Worm (Caenorhabditis elegans) whole organism, L1 larva: ENCODE results near the gene pal-1.

Experiments
- egl-27 ChIP-seq, 2 experiments: fragments of 150-350 bp in 1 of 2; sonication (generic microtip); optimal IDR thresholded peaks; 3 replicates each; lab custom pipeline; 2017 to 2018; ENCODE audit warnings: missing biosample characterization in 2 of 2, missing genetic modification characterization in 2 of 2, missing genetic modification reagents in 2 of 2
- fkh-10 ChIP-seq: sonication (generic microtip); optimal IDR thresholded peaks from 2 replicates; lab custom pipeline; 2017; ENCODE audit warnings: missing biosample characterization, missing genetic modification reagents, missing genetic modification characterization
- irx-1 ChIP-seq: sonication (generic microtip); optimal IDR thresholded peaks from 2 replicates; lab custom pipeline; 2016; ENCODE audit warnings: missing genetic modification characterization, missing compliant biosample characterization
- lin-14 ChIP-seq: fragments of 200-800 bp; sonication (Bioruptor generic); optimal IDR thresholded peaks from 2 replicates; lab custom pipeline; 2018; ENCODE audit warnings: mild to moderate bottlenecking, missing genetic modification characterization, moderate library complexity, missing compliant biosample characterization
- lin-39 ChIP-seq: fragments of 150-350 bp; optimal IDR thresholded peaks from 2 replicates; lab custom pipeline; 2014; ENCODE audit warnings: missing biosample characterization, missing genetic modification reagents, missing genetic modification characterization
- nhr-11 ChIP-seq: fragments of 150-350 bp; optimal IDR thresholded peaks from 2 replicates; lab custom pipeline; 2014; ENCODE audit warnings: missing biosample characterization, missing genetic modification characterization
- nhr-90 ChIP-seq: sonication (generic microtip); optimal IDR thresholded peaks from 2 replicates; lab custom pipeline; 2016; ENCODE audit warnings: mild to moderate bottlenecking, missing genetic modification characterization, missing compliant biosample characterization; ENCODE audit not compliant: poor library complexity

DNA sequence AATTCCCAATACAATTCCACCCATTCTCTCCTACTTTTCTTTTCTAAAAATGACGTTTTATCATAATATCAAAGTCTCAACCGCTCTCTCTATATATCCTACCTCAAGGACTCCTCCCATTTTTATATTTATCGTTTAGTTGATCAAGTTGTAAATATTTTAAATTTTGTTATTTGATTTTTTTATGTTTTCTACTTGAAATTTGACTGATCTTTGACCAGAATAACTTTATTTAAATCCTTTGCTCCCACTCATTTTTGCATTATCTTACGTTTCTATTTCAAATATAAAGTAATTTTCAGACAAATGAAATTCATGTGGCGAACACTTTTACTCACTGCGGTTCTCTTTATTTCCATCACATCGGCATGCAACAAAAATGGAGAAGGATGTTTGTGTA is 28.1 kb upstream of the pal-1 start, which contains the start of the genes acbp-7 and F26A1.19:
- TF ChIP-seq irx-1, result no peak
- TF ChIP-seq nhr-90 (tag; lab: Kevin White, UChicago), result no peak
- no peak for TF ChIP-seq lin-39 (tag; lab: Kevin White, UChicago)
- no peak for TF ChIP-seq lin-14 (GFP tag; lab: Kevin White, UChicago)
- TF ChIP-seq nhr-11 (tag; lab: Kevin White, UChicago), result no peak
- no peak for TF ChIP-seq egl-27 (tag; optimal IDR thresholded peaks at IDR 0.05; lab: Kevin White, UChicago)
- TF ChIP-seq fkh-10 (GFP tag; lab: Kevin White, UChicago), result no peak
